Fruit fly (Drosophila melanogaster) whole organism, wandering third instar larva: ENCODE data around the gene Arfrp1.

ENCODE experiments used
- Abd-B ChIP-seq: fragments of >200 bp; optimal IDR thresholded peaks from 2 replicates; lab custom pipeline; 2017; ENCODE audit warnings: missing biosample characterization, missing genetic modification characterization
- CG32264 ChIP-seq: fragments of 200-800 bp; sonication (Bioruptor generic); optimal IDR thresholded peaks from 2 replicates; lab custom pipeline; 2016; ENCODE audit warnings: missing biosample characterization, missing genetic modification characterization
- CG9705 ChIP-seq: fragments of 200-800 bp; sonication (Bioruptor generic); optimal IDR thresholded peaks from 2 replicates; lab custom pipeline; 2018; ENCODE audit warnings: missing biosample characterization, mild to moderate bottlenecking, missing genetic modification characterization
- CrebA ChIP-seq: fragments of 200-800 bp; sonication (Bioruptor generic); optimal IDR thresholded peaks from 2 replicates; lab custom pipeline; 2016; ENCODE audit warnings: missing biosample characterization, mild to moderate bottlenecking, missing genetic modification characterization, borderline replicate concordance
- Dfd ChIP-seq: fragments of >200 bp; optimal IDR thresholded peaks from 2 replicates; lab custom pipeline; 2017; ENCODE audit warnings: missing biosample characterization, missing genetic modification characterization
- Dif ChIP-seq: fragments of 200-275, 200-300 bp; sonication (Bioruptor generic); optimal IDR thresholded peaks from 2 replicates; lab custom pipeline; 2018; ENCODE audit warnings: missing biosample characterization, missing genetic modification characterization; ENCODE audit not compliant: partially characterized antibody
- GATAd ChIP-seq: sonication (Bioruptor generic); optimal IDR thresholded peaks from 2 replicates; lab custom pipeline; 2016; ENCODE audit warnings: missing biosample characterization, missing genetic modification characterization
- HLH106 ChIP-seq: fragments of 200-800 bp; optimal IDR thresholded peaks from 3 replicates; lab custom pipeline; 2019; ENCODE audit warnings: missing biosample characterization, mild to moderate bottlenecking, missing genetic modification characterization, moderate library complexity
- Hnf4 ChIP-seq: fragments of 200-800 bp; sonication (Bioruptor generic); optimal IDR thresholded peaks from 2 replicates; lab custom pipeline; 2016; ENCODE audit warnings: missing biosample characterization, mild to moderate bottlenecking, missing genetic modification characterization
- Hr78 ChIP-seq: fragments of >200 bp; optimal IDR thresholded peaks from 2 replicates; lab custom pipeline; 2017; ENCODE audit warnings: missing biosample characterization, missing genetic modification characterization
- Hr83 ChIP-seq: fragments of 200-300 bp; sonication (Bioruptor generic); optimal IDR thresholded peaks from 2 replicates; lab custom pipeline; 2016; ENCODE audit warnings: missing biosample characterization, mild to moderate bottlenecking, missing genetic modification characterization, moderate library complexity; ENCODE audit not compliant: poor library complexity, severe bottlenecking
- Jra ChIP-seq: sonication (Bioruptor generic); optimal IDR thresholded peaks from 2 replicates; lab custom pipeline; 2016; ENCODE audit warnings: missing biosample characterization, missing genetic modification characterization
- Mio ChIP-seq: sonication (Bioruptor generic); optimal IDR thresholded peaks from 2 replicates; lab custom pipeline; 2016; ENCODE audit warnings: missing biosample characterization, missing genetic modification characterization
- Myc ChIP-seq: fragments of >200 bp; optimal IDR thresholded peaks from 2 replicates; lab custom pipeline; 2017
- N ChIP-seq: fragments of >200 bp; optimal IDR thresholded peaks from 2 replicates; lab custom pipeline; 2018; ENCODE audit warnings: missing biosample characterization, missing external identifiers, missing genetic modification characterization
- OdsH ChIP-seq: fragments of 200-800 bp; sonication (Bioruptor generic); optimal IDR thresholded peaks from 2 replicates; lab custom pipeline; 2016; ENCODE audit warnings: missing biosample characterization, mild to moderate bottlenecking, missing genetic modification characterization
- Rel ChIP-seq, 2 experiments: fragments of 200-800 bp; sonication (Bioruptor generic) in 1 of 2; optimal IDR thresholded peaks; 2 replicates in 1 of 2; 3 replicates in 1 of 2; lab custom pipeline; 2016 to 2019; ENCODE audit warnings: mild to moderate bottlenecking in 2 of 2, missing biosample characterization in 2 of 2, missing genetic modification characterization in 2 of 2, moderate library complexity in 1 of 2
- Sp1 ChIP-seq: fragments of 200-800 bp; sonication (Bioruptor generic); optimal IDR thresholded peaks from 3 replicates; lab custom pipeline; 2019; ENCODE audit warnings: missing biosample characterization, mild to moderate bottlenecking, missing genetic modification characterization, moderate library complexity
- Vsx2 ChIP-seq: fragments of 200-300, 225-300 bp; sonication (Bioruptor generic); optimal IDR thresholded peaks from 2 replicates; lab custom pipeline; 2018; ENCODE audit warnings: missing biosample characterization, missing genetic modification characterization; ENCODE audit not compliant: partially characterized antibody
- br ChIP-seq: fragments of 200-800 bp; sonication (Bioruptor generic); optimal IDR thresholded peaks from 2 replicates; lab custom pipeline; 2016; ENCODE audit warnings: missing biosample characterization, missing genetic modification characterization
- brk ChIP-seq: fragments of 200-800 bp; sonication (Bioruptor generic); optimal IDR thresholded peaks from 2 replicates; lab custom pipeline; 2016; ENCODE audit warnings: missing biosample characterization, mild to moderate bottlenecking, missing genetic modification characterization
- dl ChIP-seq, 2 experiments: fragments of 175-275, 200-275 bp in 1 of 2; fragments of 200-275 bp in 1 of 2; sonication (Bioruptor generic); optimal IDR thresholded peaks; lab custom pipeline; 2018; ENCODE audit warnings: mild to moderate bottlenecking in 2 of 2, missing biosample characterization in 2 of 2, missing genetic modification characterization in 2 of 2, moderate library complexity in 2 of 2; ENCODE audit not compliant: partially characterized antibody in 2 of 2, insufficient read depth in 1 of 2
- dmrt93B ChIP-seq: fragments of 200-800 bp; sonication (Bioruptor generic); optimal IDR thresholded peaks from 2 replicates; lab custom pipeline; 2018; ENCODE audit warnings: missing biosample characterization, mild to moderate bottlenecking, missing genetic modification characterization
- dsf ChIP-seq: sonication (Bioruptor generic); optimal IDR thresholded peaks from 2 replicates; lab custom pipeline; 2016; ENCODE audit warnings: missing biosample characterization, missing genetic modification characterization, borderline replicate concordance
- ey ChIP-seq: fragments of 200-800 bp; sonication (Bioruptor generic); optimal IDR thresholded peaks from 2 replicates; lab custom pipeline; 2016; ENCODE audit warnings: missing biosample characterization, missing genetic modification characterization
- foxo ChIP-seq, 2 experiments: fragments of 200-800 bp; sonication (Bioruptor generic); optimal IDR thresholded peaks; 2 replicates in 1 of 2; 3 replicates in 1 of 2; lab custom pipeline; 2016 to 2017; ENCODE audit warnings: missing biosample characterization in 2 of 2, missing genetic modification characterization in 2 of 2
- fru ChIP-seq: fragments of 200-800 bp; sonication (Bioruptor generic); optimal IDR thresholded peaks from 3 replicates; lab custom pipeline; 2016; ENCODE audit warnings: missing biosample characterization, mild to moderate bottlenecking, missing genetic modification characterization
- h ChIP-seq: fragments of 200-800 bp; sonication (Bioruptor generic); optimal IDR thresholded peaks from 3 replicates; lab custom pipeline; 2016; ENCODE audit warnings: missing biosample characterization, mild to moderate bottlenecking, missing genetic modification characterization
- jim ChIP-seq: fragments of 175-275, 200-325 bp; sonication (Bioruptor generic); optimal IDR thresholded peaks from 2 replicates; lab custom pipeline; 2016; ENCODE audit warnings: missing biosample characterization, mild to moderate bottlenecking, missing genetic modification characterization
- lola ChIP-seq: fragments of >200 bp; optimal IDR thresholded peaks from 2 replicates; lab custom pipeline; 2017; ENCODE audit warnings: missing biosample characterization, missing genetic modification characterization
- pan ChIP-seq: fragments of >200 bp; optimal IDR thresholded peaks from 2 replicates; lab custom pipeline; 2017
- psq ChIP-seq: fragments of 200-800 bp; sonication (Bioruptor generic); optimal IDR thresholded peaks from 3 replicates; lab custom pipeline; 2017; ENCODE audit warnings: missing biosample characterization, mild to moderate bottlenecking, missing genetic modification characterization, moderate library complexity
- rgr ChIP-seq: fragments of 200-800 bp; sonication (Bioruptor generic); optimal IDR thresholded peaks from 3 replicates; lab custom pipeline; 2016; ENCODE audit warnings: missing biosample characterization, mild to moderate bottlenecking, missing genetic modification characterization
- sage ChIP-seq: fragments of 200-800 bp; sonication (Bioruptor generic); optimal IDR thresholded peaks from 2 replicates; lab custom pipeline; 2016; ENCODE audit warnings: missing biosample characterization, mild to moderate bottlenecking, missing genetic modification characterization
- sv ChIP-seq: fragments of 200-800 bp; sonication (Bioruptor generic); optimal IDR thresholded peaks from 3 replicates; lab custom pipeline; 2016; ENCODE audit warnings: missing biosample characterization, missing genetic modification characterization
- tai ChIP-seq: sonication (Bioruptor generic); optimal IDR thresholded peaks from 2 replicates; lab custom pipeline; 2016; ENCODE audit warnings: missing biosample characterization, missing genetic modification characterization
- usp ChIP-seq: fragments of >200 bp; optimal IDR thresholded peaks from 2 replicates; lab custom pipeline; 2017; ENCODE audit warnings: missing biosample characterization, missing genetic modification characterization
- woc ChIP-seq: sonication (Bioruptor generic); optimal IDR thresholded peaks from 2 replicates; lab custom pipeline; 2016; ENCODE audit warnings: missing biosample characterization, mild to moderate bottlenecking, missing genetic modification characterization

Gene Arfrp1

DNA sequence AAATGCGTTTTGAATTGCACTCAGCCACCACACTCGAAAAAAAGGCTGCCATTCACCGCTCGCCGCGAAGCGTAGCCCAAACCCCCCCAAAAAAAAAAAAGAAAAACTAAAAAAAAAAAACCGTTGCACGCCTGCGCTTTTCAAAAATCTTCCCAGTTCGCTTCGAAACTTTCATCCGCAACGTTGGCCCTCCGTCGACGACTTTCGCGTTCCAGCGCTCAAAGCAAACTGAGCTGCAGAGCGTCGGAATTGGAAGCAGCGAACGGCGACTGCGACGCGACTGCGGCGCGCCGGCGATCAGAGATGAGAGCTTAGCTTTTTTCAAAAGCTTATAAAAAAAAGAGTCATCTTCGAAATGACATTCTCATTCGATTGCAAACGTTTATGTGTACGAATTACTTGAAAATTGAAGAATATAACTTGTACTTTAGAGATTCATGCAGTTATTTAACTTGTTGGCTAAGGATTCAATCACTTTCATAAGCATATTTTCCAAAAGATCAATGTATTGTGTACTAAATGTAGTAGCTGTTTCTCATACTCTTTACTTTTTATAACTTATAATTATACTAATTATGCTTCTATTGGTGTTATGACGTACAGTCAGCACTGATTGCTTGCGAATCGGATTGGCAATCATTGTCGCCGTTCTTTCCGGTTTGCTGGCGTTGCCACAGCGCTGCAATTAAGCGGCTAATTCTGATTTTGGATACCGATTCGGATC lies 39.0 kb upstream of the Arfrp1 start, which contains the start of gene CG15365:
Gene CG15365 (minus strand): TSS at position 230 of the 724 bp plus-strand sequence.
- TF ChIP-seq Dfd (GFP tag; lab: Kevin White, UChicago) (no peak), CG32264 (GFP tag; lab: Kevin White, UChicago) (no peak), CG9705 (GFP tag; lab: Kevin White, UChicago) (no peak), dsf (GFP tag; lab: Kevin White, UChicago) (no peak), OdsH (GFP tag; lab: Kevin White, UChicago) (no peak), usp (GFP tag; lab: Kevin White, UChicago) (no peak), rgr (GFP tag; lab: Kevin White, UChicago) (peak; percentile 48), Hr78 (no peak), ey (GFP tag; lab: Kevin White, UChicago) (no peak), lola (GFP tag; lab: Kevin White, UChicago) (no peak), Mio (GFP tag; lab: Kevin White, UChicago) (no peak), dmrt93B (GFP tag; lab: Kevin White, UChicago) (peak; percentile 39), h (GFP tag; lab: Kevin White, UChicago) (peak; percentile 44), tai (no peak), Hr83 (GFP tag; lab: Kevin White, UChicago) (no peak), sv (no peak), HLH106 (peak; percentile 60), N (no peak), fru (GFP tag; lab: Kevin White, UChicago) (peak; percentile 19), sage (GFP tag; lab: Kevin White, UChicago) (no peak), Jra (GFP tag; lab: Kevin White, UChicago) (no peak), br (GFP tag; lab: Kevin White, UChicago) (no peak), Myc (lab: Kevin White, UChicago) (peak; percentile 88), Hnf4 (no peak), GATAd (GFP tag; lab: Kevin White, UChicago) (no peak), Rel (GFP tag; optimal IDR thresholded peaks at IDR 0.05; lab: Kevin White, UChicago) (no peak), Rel (tag; optimal IDR thresholded peaks at IDR 0.05; lab: Kevin White, UChicago) (no peak), psq (GFP tag; lab: Kevin White, UChicago) (no peak), Sp1 (peak; percentile 49), Dif (GFP tag; lab: Kevin White, UChicago) (no peak), foxo (GFP tag; optimal IDR thresholded peaks at IDR 0.05; lab: Kevin White, UChicago) (peak in 1 of 2 experiments; percentile 43), jim (GFP tag; lab: Kevin White, UChicago) (no peak), brk (no peak), CrebA (no peak), woc (GFP tag; lab: Kevin White, UChicago) (peak; percentile 48), Abd-B (GFP tag; lab: Kevin White, UChicago) (no peak), pan (lab: Kevin White, UChicago) (no peak), dl (GFP tag; optimal IDR thresholded peaks at IDR 0.05; lab: Kevin White, UChicago; ENCODE audit: insufficient read depth in 1 of 2, partially characterized antibody in 2 of 2) (no peak), Vsx2 (no peak)
- TF ChIP-seq, all 38 proteins: peak for 9

DNA sequence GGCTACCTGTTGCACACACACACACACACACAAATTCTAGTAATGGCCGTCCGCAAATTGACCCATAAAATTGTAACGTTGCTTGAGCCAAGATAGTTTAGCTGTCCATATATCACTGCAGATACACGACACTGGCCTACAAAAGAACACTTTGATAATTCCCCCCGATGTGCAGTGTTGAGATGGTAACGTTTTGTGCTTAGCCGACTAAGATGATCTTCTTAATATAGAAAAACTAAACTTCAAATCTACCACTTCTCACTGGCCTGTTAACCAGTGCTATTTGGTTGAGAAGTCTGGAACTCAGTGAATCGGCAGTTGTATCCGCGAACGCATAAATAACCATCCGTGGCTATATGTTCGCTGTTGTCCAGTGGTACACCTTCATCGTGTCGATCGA lies 38.0 kb upstream of the Arfrp1 start:
- TF ChIP-seq Dfd (GFP tag; lab: Kevin White, UChicago) (peak; percentile 26), Vsx2 (no peak), ey (GFP tag; lab: Kevin White, UChicago) (peak; percentile 9), sage (GFP tag; lab: Kevin White, UChicago) (no peak), pan (lab: Kevin White, UChicago) (no peak)
